Fruit fly (Drosophila melanogaster): Measurements from ENCODE around the gene CG33777.

The CG33777 gene

dm6 chr3L:4553395-4553794, 1.6 kb downstream of the CG33777 start (continued):
- peak; percentile 31 for TF ChIP-seq twi (tag; optimal IDR thresholded peaks at IDR 0.05)
- TF ChIP-seq pita (GFP tag; optimal IDR thresholded peaks at IDR 0.05), result no peak
- 0 out of 3 replicates have a peak, but pooled peaks have one; percentile 38 for TF ChIP-seq CG6791 (GFP tag; IDR thresholded peaks at IDR 0.05; ENCODE audit: partially characterized antibody)
- TF ChIP-seq Sox100B (GFP tag; optimal IDR thresholded peaks at IDR 0.05), result no peak
- TF ChIP-seq btn (GFP tag; optimal IDR thresholded peaks at IDR 0.05), result no peak
- peak; percentile 19 for TF ChIP-seq BEAF-32 (GFP tag; optimal IDR thresholded peaks at IDR 0.05)
- TF ChIP-seq pzg (GFP tag; optimal IDR thresholded peaks at IDR 0.05), result peak; percentile 60
- no peak for TF ChIP-seq CG32772 (GFP tag; IDR thresholded peaks at IDR 0.05)
- no peak for TF ChIP-seq CG9215 (GFP tag; IDR thresholded peaks at IDR 0.05)
- TF ChIP-seq slou (GFP tag; optimal IDR thresholded peaks at IDR 0.05), result peak; percentile 16
- TF ChIP-seq Usf (GFP tag; optimal IDR thresholded peaks at IDR 0.05), result no peak
- TF ChIP-seq Abd-B (GFP tag; optimal IDR thresholded peaks at IDR 0.05), result peak; percentile 91
- TF ChIP-seq her (GFP tag; optimal IDR thresholded peaks at IDR 0.05), result no peak
- TF ChIP-seq Rfx (GFP tag; IDR thresholded peaks at IDR 0.05), result no peak; the same call in 1 of the 2 replicates
- TF ChIP-seq Ptx1 (GFP tag; IDR thresholded peaks at IDR 0.05), result peak; percentile 39; the same call in 1 of the 2 replicates
- no peak for TF ChIP-seq ssp (GFP tag; IDR thresholded peaks at IDR 0.05)
- no peak for TF ChIP-seq MBD-R2 (GFP tag; IDR thresholded peaks at IDR 0.05)
- no peak for TF ChIP-seq CG7357 (GFP tag; IDR thresholded peaks at IDR 0.05)
- TF ChIP-seq CG12104 (GFP tag; optimal IDR thresholded peaks at IDR 0.05), result no peak
- TF ChIP-seq eve (GFP tag; optimal IDR thresholded peaks at IDR 0.05), result no peak
- peak; percentile 41 for TF ChIP-seq CG11504 (tag; optimal IDR thresholded peaks at IDR 0.05)
- TF ChIP-seq Myb (GFP tag; optimal IDR thresholded peaks at IDR 0.05), result peak; percentile 94
- no peak for TF ChIP-seq schlank (tag; optimal IDR thresholded peaks at IDR 0.05)
- TF ChIP-seq Ssrp (tag; optimal IDR thresholded peaks at IDR 0.05), result peak; percentile 21
- TF ChIP-seq sens-2 (GFP tag; IDR thresholded peaks at IDR 0.05), result no peak
- TF ChIP-seq ase (GFP tag; IDR thresholded peaks at IDR 0.05), result no peak
- TF ChIP-seq Ravus (GFP tag; IDR thresholded peaks at IDR 0.05), result no peak
- no peak for TF ChIP-seq CG15269 (tag; optimal IDR thresholded peaks at IDR 0.05)
- TF ChIP-seq onecut (GFP tag; IDR thresholded peaks at IDR 0.05), result no peak
- TF ChIP-seq CG4328 (GFP tag; optimal IDR thresholded peaks at IDR 0.05), result no peak
- no peak for TF ChIP-seq CG8290 (GFP tag; optimal IDR thresholded peaks at IDR 0.05)
- peak; percentile 7 to 75 for TF ChIP-seq CG8290 (tag; optimal IDR thresholded peaks at IDR 0.05)
- peak; percentile 94 for TF ChIP-seq GATAe (GFP tag; conservative IDR thresholded peaks at IDR 0.05)
- TF ChIP-seq HLH54F (GFP tag; optimal IDR thresholded peaks at IDR 0.05), result no peak
- TF ChIP-seq CG42726 (GFP tag; IDR thresholded peaks at IDR 0.05; ENCODE audit: partially characterized antibody), result no peak
- TF ChIP-seq Dfd (GFP tag; optimal IDR thresholded peaks at IDR 0.05), result peak in 1 of 2 experiments; percentile 66
- TF ChIP-seq Xbp1 (GFP tag; optimal IDR thresholded peaks at IDR 0.05), result peak; percentile 24
- TF ChIP-seq fd3F (GFP tag; optimal IDR thresholded peaks at IDR 0.05), result no peak
- TF ChIP-seq CG6254 (GFP tag; optimal IDR thresholded peaks at IDR 0.05), result no peak
- peak; percentile 17 for TF ChIP-seq CG12391 (tag; optimal IDR thresholded peaks at IDR 0.05)
- no peak for TF ChIP-seq dimm (GFP tag; IDR thresholded peaks at IDR 0.05)
- no peak for TF ChIP-seq CG7745 (tag; optimal IDR thresholded peaks at IDR 0.05)
- TF ChIP-seq CG8359 (GFP tag; optimal IDR thresholded peaks at IDR 0.05; ENCODE audit: borderline replicate concordance), result no peak
- TF ChIP-seq hth (optimal IDR thresholded peaks at IDR 0.05), result no peak
- TF ChIP-seq B-H1 (GFP tag; IDR thresholded peaks at IDR 0.05), result no peak
- TF ChIP-seq CkIIα-i1 (GFP tag; IDR thresholded peaks at IDR 0.05), result no peak
- no peak for TF ChIP-seq CG11560 (tag; IDR thresholded peaks at IDR 0.05)
- TF ChIP-seq Atf6 (GFP tag; IDR thresholded peaks at IDR 0.05), result no peak
- TF ChIP-seq CG14441 (GFP tag; IDR thresholded peaks at IDR 0.05), result no peak
- TF ChIP-seq CG6683 (GFP tag; optimal IDR thresholded peaks at IDR 0.05), result no peak
- no peak for TF ChIP-seq Aef1 (GFP tag; IDR thresholded peaks at IDR 0.05)
- no peak for TF ChIP-seq NC2α (GFP tag; optimal IDR thresholded peaks at IDR 0.05)
- TF ChIP-seq Chrac-16 (GFP tag; optimal IDR thresholded peaks at IDR 0.05), result peak; percentile 4

Data from whole organism, embryonic.